Worm (Caenorhabditis elegans) whole organism, L2 larva: ENCODE results near the gene F15B9.6.

Experiments used
- C34F6.9 ChIP-seq: fragments of 150-350 bp; optimal IDR thresholded peaks from 2 replicates; lab custom pipeline; 2014; ENCODE audit warnings: missing biosample characterization, missing genetic modification characterization
- F13H6.1 ChIP-seq: sonication (generic microtip); optimal IDR thresholded peaks from 2 replicates; lab custom pipeline; 2016; ENCODE audit warnings: missing genetic modification characterization, missing compliant biosample characterization
- R02D3.7 ChIP-seq: fragments of 150-350 bp; optimal IDR thresholded peaks from 2 replicates; lab custom pipeline; 2014; ENCODE audit warnings: missing biosample characterization, missing genetic modification characterization
- Y55F3AM.14 ChIP-seq: fragments of 200-800 bp; sonication (Bioruptor generic); optimal IDR thresholded peaks from 2 replicates; lab custom pipeline; 2018; ENCODE audit warnings: mild to moderate bottlenecking, missing genetic modification characterization, missing compliant biosample characterization
- alr-1 ChIP-seq: fragments of 150-350 bp; optimal IDR thresholded peaks from 2 replicates; lab custom pipeline; 2014; ENCODE audit warnings: missing biosample characterization, missing genetic modification characterization
- ama-1 ChIP-seq: fragments of 150-350 bp; optimal IDR thresholded peaks from 2 replicates; lab custom pipeline; 2018; ENCODE audit warnings: inconsistent platforms
- blmp-1 ChIP-seq: sonication (generic microtip); optimal IDR thresholded peaks from 2 replicates; lab custom pipeline; 2017; ENCODE audit warnings: missing genetic modification characterization, mild to moderate bottlenecking, missing compliant biosample characterization, antibody characterized with exemption, moderate library complexity; ENCODE audit not compliant: insufficient read depth
- ceh-16 ChIP-seq: fragments of 150-350 bp; optimal IDR thresholded peaks from 2 replicates; lab custom pipeline; 2014; ENCODE audit warnings: missing biosample characterization, missing genetic modification characterization
- crh-2 ChIP-seq: sonication (generic microtip); optimal IDR thresholded peaks from 2 replicates; lab custom pipeline; 2017; ENCODE audit warnings: missing biosample characterization, missing genetic modification characterization
- dmd-4 ChIP-seq: sonication (generic microtip); optimal IDR thresholded peaks from 2 replicates; lab custom pipeline; 2017; ENCODE audit warnings: missing biosample characterization, missing genetic modification characterization
- elt-1 ChIP-seq: fragments of 150-350 bp; optimal IDR thresholded peaks from 2 replicates; lab custom pipeline; 2014; ENCODE audit warnings: missing biosample characterization, missing genetic modification characterization
- fos-1 ChIP-seq: fragments of 150-350 bp; optimal IDR thresholded peaks from 2 replicates; lab custom pipeline; 2014; ENCODE audit warnings: missing biosample characterization, missing genetic modification characterization
- gmeb-1 ChIP-seq: fragments of 150-350 bp; optimal IDR thresholded peaks from 2 replicates; lab custom pipeline; 2014; ENCODE audit warnings: missing biosample characterization, missing genetic modification characterization
- lin-13 ChIP-seq: fragments of 150-350 bp; optimal IDR thresholded peaks from 2 replicates; lab custom pipeline; 2014; ENCODE audit warnings: missing biosample characterization, missing genetic modification reagents, missing genetic modification characterization
- lin-39 ChIP-seq: fragments of 150-350 bp; optimal IDR thresholded peaks from 2 replicates; lab custom pipeline; 2014; ENCODE audit warnings: missing biosample characterization, missing genetic modification reagents, missing genetic modification characterization
- lsy-2 ChIP-seq, 2 experiments: fragments of 150-350 bp in 1 of 2; sonication (generic microtip) in 1 of 2; optimal IDR thresholded peaks; 2 replicates each; lab custom pipeline; 2014 to 2017; ENCODE audit warnings: missing biosample characterization in 2 of 2, missing genetic modification characterization in 2 of 2
- mdl-1 ChIP-seq, 2 experiments: fragments of 150-350 bp in 1 of 2; sonication (generic microtip) in 1 of 2; optimal IDR thresholded peaks; 2 replicates each; lab custom pipeline; 2017; ENCODE audit warnings: missing biosample characterization in 2 of 2, missing genetic modification characterization in 2 of 2
- nhr-10 ChIP-seq: sonication (generic microtip); optimal IDR thresholded peaks from 2 replicates; lab custom pipeline; 2017; ENCODE audit warnings: missing biosample characterization, missing genetic modification characterization
- nhr-11 ChIP-seq: fragments of 150-350 bp; optimal IDR thresholded peaks from 2 replicates; lab custom pipeline; 2014; ENCODE audit warnings: missing biosample characterization, missing genetic modification characterization
- nhr-129 ChIP-seq: fragments of 150-350 bp; optimal IDR thresholded peaks from 2 replicates; lab custom pipeline; 2014; ENCODE audit warnings: missing biosample characterization, missing genetic modification characterization
- nhr-23 ChIP-seq: fragments of 150-350 bp; optimal IDR thresholded peaks from 2 replicates; lab custom pipeline; 2014; ENCODE audit warnings: missing biosample characterization, missing genetic modification reagents, missing genetic modification characterization
- nhr-237 ChIP-seq: fragments of 150-350 bp; optimal IDR thresholded peaks from 2 replicates; lab custom pipeline; 2014; ENCODE audit warnings: missing biosample characterization, missing genetic modification characterization
- nhr-25 ChIP-seq: fragments of 150-350 bp; sonication (generic microtip); optimal IDR thresholded peaks from 3 replicates; lab custom pipeline; 2014; ENCODE audit warnings: missing biosample characterization, missing genetic modification characterization
- nhr-77 ChIP-seq: fragments of 150-350 bp; optimal IDR thresholded peaks from 2 replicates; lab custom pipeline; 2014; ENCODE audit warnings: missing biosample characterization, missing genetic modification characterization
- sma-9 ChIP-seq, 2 experiments: fragments of 150-350 bp in 1 of 2; sonication (generic microtip) in 1 of 2; optimal IDR thresholded peaks; 2 replicates each; lab custom pipeline; 2014 to 2016; ENCODE audit warnings: missing genetic modification characterization in 2 of 2, mild to moderate bottlenecking in 1 of 2, missing biosample characterization in 1 of 2, missing compliant biosample characterization in 1 of 2, missing genetic modification reagents in 1 of 2, moderate library complexity in 1 of 2
- snpc-4 ChIP-seq: fragments of 150-350 bp; optimal IDR thresholded peaks from 2 replicates; lab custom pipeline; 2014; ENCODE audit warnings: missing biosample characterization, missing genetic modification characterization
- unc-55 ChIP-seq: fragments of 150-350 bp; sonication (generic microtip); optimal IDR thresholded peaks from 3 replicates; lab custom pipeline; 2014; ENCODE audit warnings: missing biosample characterization, missing genetic modification reagents, missing genetic modification characterization
- zag-1 ChIP-seq: fragments of 150-350 bp; optimal IDR thresholded peaks from 2 replicates; lab custom pipeline; 2014; ENCODE audit warnings: missing biosample characterization, missing genetic modification characterization
- ztf-1 ChIP-seq: fragments of 200-800 bp; sonication (Bioruptor generic); conservative IDR thresholded peaks from 2 replicates; pipeline ENCODE4 v1.3.6; 2022; ENCODE audit warnings: missing genetic modification characterization, missing compliant biosample characterization
- ztf-4 ChIP-seq: fragments of 150-350 bp; optimal IDR thresholded peaks from 2 replicates; lab custom pipeline; 2014; ENCODE audit warnings: missing biosample characterization, missing genetic modification characterization

Gene F15B9.6

ce11 chrV:13004374-13004773 lies 9.6 kb upstream of the F15B9.6 start:
- TF ChIP-seq snpc-4 (tag; lab: Kevin White, UChicago) = no peak
- TF ChIP-seq nhr-23 (tag; lab: Kevin White, UChicago) = no peak

ce11 chrV:13006754-13007153 lies 7.2 kb upstream of the F15B9.6 start:
- no peak for TF ChIP-seq Y55F3AM.14
- no peak for TF ChIP-seq nhr-25 (tag; lab: Kevin White, UChicago)
- TF ChIP-seq nhr-23 (tag; lab: Kevin White, UChicago) = no peak
- TF ChIP-seq zag-1 (tag; lab: Kevin White, UChicago) = no peak
- no peak for TF ChIP-seq alr-1

- TF ChIP-seq nhr-23 (tag; lab: Kevin White, UChicago) (no peak), unc-55 (GFP tag; lab: Kevin White, UChicago) (no peak), ceh-16 (tag; lab: Kevin White, UChicago) (no peak)
These were observed 5.1 kb upstream of the F15B9.6 start, which contains the start of gene F15B9.10 for ce11 chrV:13008825-13009224. Gene F15B9.10 (minus strand): TSS chrV:13008925.

- no peak for TF ChIP-seq lin-39
- no peak for TF ChIP-seq C34F6.9 (tag; lab: Kevin White, UChicago)
- no peak for TF ChIP-seq nhr-11 (tag; lab: Kevin White, UChicago)
- TF ChIP-seq lin-13 (GFP tag; lab: Kevin White, UChicago) = no peak
- no peak for TF ChIP-seq R02D3.7 (tag; lab: Kevin White, UChicago)
- TF ChIP-seq dmd-4 (tag; lab: Kevin White, UChicago) = no peak
- TF ChIP-seq elt-1 = no peak
- no peak for TF ChIP-seq ama-1 (lab: Kevin White, UChicago)
- no peak for TF ChIP-seq ztf-4
- TF ChIP-seq nhr-237 (tag; lab: Kevin White, UChicago) = no peak
- TF ChIP-seq unc-55 (GFP tag; lab: Kevin White, UChicago) = no peak
- TF ChIP-seq, all 48 proteins: peak for 0
These were observed 4.7 kb upstream of the F15B9.6 start for ce11 chrV:13009271-13009670.

- TF ChIP-seq F13H6.1 (peak; percentile 7), fos-1 (tag; lab: Kevin White, UChicago) (no peak), nhr-129 (tag; lab: Kevin White, UChicago) (peak; percentile 37), nhr-237 (tag; lab: Kevin White, UChicago) (no peak), lin-13 (GFP tag; lab: Kevin White, UChicago) (peak; percentile 21), lin-39 (no peak), mdl-1 (tag; optimal IDR thresholded peaks at IDR 0.05; lab: Kevin White, UChicago) (no peak), lsy-2 (tag; optimal IDR thresholded peaks at IDR 0.05; lab: Kevin White, UChicago) (peak in 1 of 2 experiments; percentile 49), C34F6.9 (tag; lab: Kevin White, UChicago) (peak; percentile 57), unc-55 (GFP tag; lab: Kevin White, UChicago) (peak; percentile 32), blmp-1 (tag; lab: Kevin White, UChicago) (peak; percentile 39), crh-2 (tag; lab: Kevin White, UChicago) (peak; percentile 49)
These were observed 4.1 kb upstream of the F15B9.6 start for ce11 chrV:13009843-13010242.

- TF ChIP-seq F13H6.1 (peak; percentile 42), sma-9 (GFP tag; optimal IDR thresholded peaks at IDR 0.05; lab: Kevin White, UChicago) (peak; percentile 78), sma-9 (tag; optimal IDR thresholded peaks at IDR 0.05; lab: Kevin White, UChicago) (no peak), gmeb-1 (tag; lab: Kevin White, UChicago) (peak; percentile 22), fos-1 (tag; lab: Kevin White, UChicago) (peak; percentile 28), crh-2 (tag; lab: Kevin White, UChicago) (peak; percentile 92), nhr-77 (tag; lab: Kevin White, UChicago) (no peak), ama-1 (lab: Kevin White, UChicago) (no peak), ztf-1 (GFP tag; lab: Robert Waterston, UW) (no peak), elt-1 (no peak), nhr-10 (tag; lab: Kevin White, UChicago) (no peak)
These were observed 2.0 kb upstream of the F15B9.6 start for ce11 chrV:13011904-13012303.
